Worm (Caenorhabditis elegans): ENCODE measurements around the gene B0564.2.

The B0564.2 gene

ce11 chrIV:13095462-13095861 is 12.0 kb upstream of the B0564.2 start, which contains the start of gene rfc-3:
Gene rfc-3 (plus strand): TSS chrIV:13095762.
- TF ChIP-seq lin-38 (GFP tag; IDR thresholded peaks at IDR 0.05) (0 out of 2 replicates have a peak, but pooled peaks have one; percentile 15), mep-1 (tag; optimal IDR thresholded peaks at IDR 0.05) (no peak), snpc-1.2 (GFP tag; IDR thresholded peaks at IDR 0.05) (no peak)

- TF ChIP-seq unc-130 (GFP tag; optimal IDR thresholded peaks at IDR 0.05) (peak; percentile 26), egl-27 (tag; optimal IDR thresholded peaks at IDR 0.05) (no peak), F49E8.2 (tag; optimal IDR thresholded peaks at IDR 0.05; ENCODE audit: borderline replicate concordance) (peak; percentile 44), daf-16 (GFP tag; optimal IDR thresholded peaks at IDR 0.05) (no peak), daf-16 (tag; optimal IDR thresholded peaks at IDR 0.05) (peak; percentile 37), lin-38 (GFP tag; IDR thresholded peaks at IDR 0.05) (peak; percentile 62)
Observed at ce11 chrIV:13096778-13097177, 10.7 kb upstream of the B0564.2 start.

- TF ChIP-seq arid-1 (GFP tag; conservative IDR thresholded peaks at IDR 0.05): peak; percentile 42
- no peak for TF ChIP-seq mxl-2 (GFP tag; conservative IDR thresholded peaks at IDR 0.05)
- no peak for TF ChIP-seq daf-12 (tag; optimal IDR thresholded peaks at IDR 0.05)
- TF ChIP-seq lin-29 (GFP tag; IDR thresholded peaks at IDR 0.05): no peak
- peak; percentile 78 for TF ChIP-seq dpl-1 (GFP tag; optimal IDR thresholded peaks at IDR 0.05)
- TF ChIP-seq lin-39 (tag; optimal IDR thresholded peaks at IDR 0.05): no peak
- 0 out of 2 replicates have a peak, but pooled peaks have one; percentile 33 for TF ChIP-seq pha-4 (GFP tag; IDR thresholded peaks at IDR 0.05)
- no peak for TF ChIP-seq pha-4 (tag; optimal IDR thresholded peaks at IDR 0.05)
- no peak for TF ChIP-seq lin-13 (GFP tag; optimal IDR thresholded peaks at IDR 0.05)
- no peak for TF ChIP-seq aly-2 (tag; optimal IDR thresholded peaks at IDR 0.05)
- TF ChIP-seq set-16 (GFP tag; IDR thresholded peaks at IDR 0.05): no peak
- TF ChIP-seq daf-8 (GFP tag; IDR thresholded peaks at IDR 0.05): no peak
- TF ChIP-seq unc-39 (tag; optimal IDR thresholded peaks at IDR 0.05): no peak
- TF ChIP-seq nhr-11 (tag; optimal IDR thresholded peaks at IDR 0.05): peak; percentile 7
- no peak for TF ChIP-seq ceh-20 (GFP tag; IDR thresholded peaks at IDR 0.05)
- peak; percentile 81 for TF ChIP-seq lin-38 (GFP tag; IDR thresholded peaks at IDR 0.05)
- TF ChIP-seq hlh-11 (tag; optimal IDR thresholded peaks at IDR 0.05): peak; percentile 52
- no peak for TF ChIP-seq T20F7.1 (GFP tag; optimal IDR thresholded peaks at IDR 0.05)
- peak; percentile 9 for TF ChIP-seq F37D6.2 (tag; optimal IDR thresholded peaks at IDR 0.05)
- peak; percentile 42 for TF ChIP-seq nhr-6 (tag; optimal IDR thresholded peaks at IDR 0.05)
- no peak for TF ChIP-seq pqm-1 (tag; optimal IDR thresholded peaks at IDR 0.05)
- TF ChIP-seq R02D3.7 (tag; optimal IDR thresholded peaks at IDR 0.05): no peak
- no peak for TF ChIP-seq spr-3 (GFP tag; optimal IDR thresholded peaks at IDR 0.05)
- TF ChIP-seq mdl-1 (tag; optimal IDR thresholded peaks at IDR 0.05): no peak
- peak; percentile 80 for TF ChIP-seq snpc-1.2 (GFP tag; IDR thresholded peaks at IDR 0.05)
- no peak for TF ChIP-seq zfp-2 (tag; optimal IDR thresholded peaks at IDR 0.05)
- no peak for TF ChIP-seq zag-1 (tag; optimal IDR thresholded peaks at IDR 0.05)
- no peak for TF ChIP-seq nhr-41 (GFP tag; IDR thresholded peaks at IDR 0.05)
- no peak for TF ChIP-seq lir-3 (tag; optimal IDR thresholded peaks at IDR 0.05)
- TF ChIP-seq jun-1 (tag; optimal IDR thresholded peaks at IDR 0.05): no peak
- TF ChIP-seq T26A8.4 (GFP tag; IDR thresholded peaks at IDR 0.05): no peak
- TF ChIP-seq dve-1 (tag; optimal IDR thresholded peaks at IDR 0.05; ENCODE audit: insufficient read depth): peak; percentile 44
- no peak for TF ChIP-seq tra-1 (GFP tag; IDR thresholded peaks at IDR 0.05)
- TF ChIP-seq Y75B8A.6 (GFP tag; IDR thresholded peaks at IDR 0.05): no peak
- TF ChIP-seq nhr-237 (tag; optimal IDR thresholded peaks at IDR 0.05): no peak
- TF ChIP-seq fos-1 (tag; optimal IDR thresholded peaks at IDR 0.05): no peak
- TF ChIP-seq lin-15B (tag; optimal IDR thresholded peaks at IDR 0.05): no peak
- TF ChIP-seq nhr-48 (tag; optimal IDR thresholded peaks at IDR 0.05): no peak
- TF ChIP-seq aha-1 (tag): no peak
- TF ChIP-seq rbr-2 (tag; optimal IDR thresholded peaks at IDR 0.05): peak; percentile 68
- TF ChIP-seq nhr-10 (tag; optimal IDR thresholded peaks at IDR 0.05): no peak
- TF ChIP-seq nhr-28 (tag; optimal IDR thresholded peaks at IDR 0.05): no peak
- TF ChIP-seq zfp-3 (GFP tag; conservative IDR thresholded peaks at IDR 0.05): no peak
- no peak for TF ChIP-seq mxl-3 (GFP tag; optimal IDR thresholded peaks at IDR 0.05)
Observed at ce11 chrIV:13098652-13099051, 8.8 kb upstream of the B0564.2 start, which contains the start of the genes dli-1, tin-9.2 and exos-4.1. Gene dli-1 (minus strand): TSS chrIV:13098792. Gene tin-9.2 (plus strand): TSS chrIV:13098995. Gene exos-4.1 (plus strand): TSS chrIV:13098999.
